Worm (Caenorhabditis elegans) whole organism, L1 larva: Measurements from ENCODE around the gene sao-1.

Source experiments
- Y116A8C.19 ChIP-seq: sonication (generic microtip); optimal IDR thresholded peaks from 2 replicates; lab custom pipeline; 2016; ENCODE audit warnings: missing compliant biosample characterization, missing genetic modification characterization, borderline replicate concordance
- aha-1 ChIP-seq: fragments of 150-350 bp; optimal IDR thresholded peaks from 2 replicates; lab custom pipeline; 2014; ENCODE audit warnings: missing biosample characterization, missing genetic modification characterization
- blmp-1 ChIP-seq: fragments of 150-350 bp; optimal IDR thresholded peaks from 2 replicates; lab custom pipeline; 2014; ENCODE audit warnings: missing biosample characterization, missing genetic modification characterization
- ceh-63 ChIP-seq: fragments of 200-800 bp; sonication (Bioruptor generic); optimal IDR thresholded peaks from 2 replicates; lab custom pipeline; 2018; ENCODE audit warnings: mild to moderate bottlenecking, missing genetic modification characterization, missing compliant biosample characterization
- ceh-82 ChIP-seq, 3 experiments: fragments of 150-350 bp in 1 of 3; sonication (generic microtip) in 2 of 3; optimal IDR thresholded peaks; 2 replicates each; lab custom pipeline; 2014 to 2017; ENCODE audit warnings: missing biosample characterization in 3 of 3, missing genetic modification characterization in 3 of 3
- ceh-88 ChIP-seq: fragments of 200-800 bp; sonication (Bioruptor generic); IDR thresholded peaks from 2 replicates; pipeline ENCODE4 v1.3.6; 2022; ENCODE audit warnings: missing genetic modification characterization, missing compliant biosample characterization
- elt-3 ChIP-seq, 6 experiments: fragments of 150-350 bp in 1 of 6; sonication (generic microtip); optimal IDR thresholded peaks; 2 replicates each; lab custom pipeline; 2017 to 2018; ENCODE audit warnings: missing biosample characterization in 6 of 6, missing genetic modification characterization in 6 of 6, inconsistent platforms in 1 of 6
- fkh-10 ChIP-seq: sonication (generic microtip); optimal IDR thresholded peaks from 2 replicates; lab custom pipeline; 2017; ENCODE audit warnings: missing biosample characterization, missing genetic modification reagents, missing genetic modification characterization
- fkh-4 ChIP-seq: sonication (generic microtip); optimal IDR thresholded peaks from 2 replicates; lab custom pipeline; 2016; ENCODE audit warnings: missing compliant biosample characterization, missing genetic modification characterization, borderline replicate concordance
- fkh-8 ChIP-seq: sonication (generic microtip); optimal IDR thresholded peaks from 2 replicates; lab custom pipeline; 2016; ENCODE audit warnings: mild to moderate bottlenecking, missing genetic modification characterization, missing compliant biosample characterization
- fos-1 ChIP-seq: fragments of 150-350 bp; optimal IDR thresholded peaks from 2 replicates; lab custom pipeline; 2014; ENCODE audit warnings: missing biosample characterization, missing genetic modification characterization
- grh-1 ChIP-seq: fragments of 200-800 bp; sonication (Bioruptor generic); IDR thresholded peaks from 2 replicates; pipeline ENCODE4 v1.3.6; 2022; ENCODE audit warnings: missing genetic modification reagents, missing genetic modification characterization, missing compliant biosample characterization
- hlh-17 ChIP-seq: fragments of 200-800 bp; sonication (Bioruptor generic); optimal IDR thresholded peaks from 2 replicates; lab custom pipeline; 2018; ENCODE audit warnings: missing genetic modification characterization, mild to moderate bottlenecking, missing compliant biosample characterization, moderate library complexity, borderline replicate concordance
- isw-1 ChIP-seq: fragments of 200-800 bp; sonication (Bioruptor generic); IDR thresholded peaks from 2 replicates; pipeline ENCODE4 v1.3.6; 2022; ENCODE audit warnings: missing genetic modification characterization, missing compliant biosample characterization
- lin-15B ChIP-seq: fragments of 150-350 bp; sonication (generic microtip); optimal IDR thresholded peaks from 3 replicates; lab custom pipeline; 2014; ENCODE audit warnings: missing biosample characterization, missing genetic modification characterization
- lin-35 ChIP-seq, 2 experiments: fragments of 150-350 bp; optimal IDR thresholded peaks; 2 replicates each; lab custom pipeline; 2014; ENCODE audit warnings: missing biosample characterization in 2 of 2, missing genetic modification characterization in 2 of 2, missing genetic modification reagents in 2 of 2
- lsy-2 ChIP-seq, 2 experiments: fragments of 150-350 bp; optimal IDR thresholded peaks; 2 replicates each; lab custom pipeline; 2014; ENCODE audit warnings: missing biosample characterization in 2 of 2, missing genetic modification characterization in 2 of 2
- mep-1 ChIP-seq: fragments of 150-350 bp; optimal IDR thresholded peaks from 2 replicates; lab custom pipeline; 2014; ENCODE audit warnings: missing biosample characterization, missing genetic modification characterization
- nhr-11 ChIP-seq: fragments of 150-350 bp; optimal IDR thresholded peaks from 2 replicates; lab custom pipeline; 2014; ENCODE audit warnings: missing biosample characterization, missing genetic modification characterization
- nhr-20 ChIP-seq: sonication (generic microtip); optimal IDR thresholded peaks from 2 replicates; lab custom pipeline; 2016; ENCODE audit warnings: mild to moderate bottlenecking, missing genetic modification characterization, missing compliant biosample characterization
- nhr-237 ChIP-seq: fragments of 150-350 bp; optimal IDR thresholded peaks from 2 replicates; lab custom pipeline; 2014; ENCODE audit warnings: missing biosample characterization, missing genetic modification characterization
- nhr-47 ChIP-seq: sonication (generic microtip); optimal IDR thresholded peaks from 2 replicates; lab custom pipeline; 2016; ENCODE audit warnings: mild to moderate bottlenecking, missing genetic modification characterization, moderate library complexity, missing compliant biosample characterization
- nhr-71 ChIP-seq: sonication (generic microtip); optimal IDR thresholded peaks from 2 replicates; lab custom pipeline; 2016; ENCODE audit warnings: mild to moderate bottlenecking, missing genetic modification characterization, moderate library complexity, missing compliant biosample characterization
- nhr-76 ChIP-seq: sonication (generic microtip); optimal IDR thresholded peaks from 2 replicates; lab custom pipeline; 2017; ENCODE audit warnings: missing biosample characterization, missing genetic modification characterization
- nhr-85 ChIP-seq: sonication (generic microtip); peaks from one replicate; lab custom pipeline; 2016; ENCODE audit warnings: missing genetic modification characterization, inconsistent platforms, missing compliant biosample characterization
- nhr-90 ChIP-seq: sonication (generic microtip); optimal IDR thresholded peaks from 2 replicates; lab custom pipeline; 2016; ENCODE audit warnings: mild to moderate bottlenecking, missing genetic modification characterization, missing compliant biosample characterization; ENCODE audit not compliant: poor library complexity
- pax-3 ChIP-seq: fragments of 200-800 bp; sonication (Bioruptor generic); optimal IDR thresholded peaks from 2 replicates; lab custom pipeline; 2018; ENCODE audit warnings: mild to moderate bottlenecking, missing genetic modification characterization, moderate library complexity, missing compliant biosample characterization
- pqm-1 ChIP-seq: sonication (generic microtip); optimal IDR thresholded peaks from 3 replicates; lab custom pipeline; 2017; ENCODE audit warnings: missing biosample characterization, missing genetic modification characterization
- snpc-4 ChIP-seq: fragments of 150-350 bp; optimal IDR thresholded peaks from 2 replicates; lab custom pipeline; 2014; ENCODE audit warnings: missing biosample characterization, missing genetic modification characterization
- snu-23 ChIP-seq: sonication (generic microtip); optimal IDR thresholded peaks from 2 replicates; lab custom pipeline; 2016; ENCODE audit warnings: missing genetic modification characterization, missing compliant biosample characterization
- unc-130 ChIP-seq: fragments of 150-350 bp; optimal IDR thresholded peaks from 2 replicates; lab custom pipeline; 2017; ENCODE audit warnings: missing biosample characterization, missing genetic modification characterization, inconsistent platforms
- unc-98 ChIP-seq: fragments of 200-800 bp; sonication (Bioruptor generic); IDR thresholded peaks from 2 replicates; pipeline ENCODE4 v1.3.6; 2022; ENCODE audit warnings: missing genetic modification characterization, missing compliant biosample characterization
- zip-4 ChIP-seq: fragments of 200-800 bp; sonication (Bioruptor generic); optimal IDR thresholded peaks from 2 replicates; lab custom pipeline; 2018; ENCODE audit warnings: mild to moderate bottlenecking, missing genetic modification characterization, moderate library complexity, missing compliant biosample characterization
- ztf-11 ChIP-seq, 2 experiments: sonication (generic microtip); optimal IDR thresholded peaks; 2 replicates each; lab custom pipeline; 2016 to 2017; ENCODE audit warnings: missing genetic modification characterization in 2 of 2, missing biosample characterization in 1 of 2, missing compliant biosample characterization in 1 of 2

sao-1 gene

ce11 chrV:13936052-13936451 is 27.7 kb upstream of the sao-1 start:
- TF ChIP-seq nhr-47 (tag; lab: Kevin White, UChicago), result no peak
- no peak for TF ChIP-seq hlh-17
- TF ChIP-seq grh-1 (GFP tag; lab: Robert Waterston, UW), result peak; percentile 63
- TF ChIP-seq nhr-20 (tag; lab: Kevin White, UChicago), result peak; percentile 2
- peak in 1 of 2 experiments; percentile 11 for TF ChIP-seq lin-35 (GFP tag; optimal IDR thresholded peaks at IDR 0.05; lab: Kevin White, UChicago)
- peak; percentile 77 for TF ChIP-seq nhr-85
- TF ChIP-seq nhr-71 (tag; lab: Kevin White, UChicago), result peak; percentile 1
- TF ChIP-seq elt-3 (tag; optimal IDR thresholded peaks at IDR 0.05; lab: Kevin White, UChicago), result peak in 2 of 6 experiments; percentile 25 to 31
- TF ChIP-seq unc-98 (GFP tag; lab: Robert Waterston, UW), result no peak
- peak; percentile 19 for TF ChIP-seq blmp-1 (tag; lab: Kevin White, UChicago)

- TF ChIP-seq nhr-47 (tag; lab: Kevin White, UChicago) (peak; percentile 44), nhr-71 (tag; lab: Kevin White, UChicago) (peak; percentile 48), nhr-11 (tag; lab: Kevin White, UChicago) (peak; percentile 31), nhr-237 (no peak), fkh-4 (no peak), fkh-8 (tag; lab: Kevin White, UChicago) (peak; percentile 45)
Observed at ce11 chrV:13936850-13937249, 26.9 kb upstream of the sao-1 start, which contains the start of gene srw-145. srw-145 (plus strand) TSS chrV:13937150.

- TF ChIP-seq mep-1 (no peak), ceh-63 (GFP tag; lab: Kevin White, UChicago) (no peak), fos-1 (tag; lab: Kevin White, UChicago) (no peak), pqm-1 (tag; lab: Kevin White, UChicago) (no peak), snu-23 (GFP tag; lab: Kevin White, UChicago) (no peak), ceh-82 (tag; optimal IDR thresholded peaks at IDR 0.05; lab: Kevin White, UChicago) (no peak), pax-3 (no peak), snpc-4 (tag; lab: Kevin White, UChicago) (no peak), unc-130 (tag; lab: Kevin White, UChicago) (no peak), aha-1 (tag; lab: Kevin White, UChicago) (no peak), nhr-76 (tag; lab: Kevin White, UChicago) (no peak), lin-15B (tag; lab: Kevin White, UChicago) (no peak), nhr-47 (tag; lab: Kevin White, UChicago) (no peak), nhr-90 (tag; lab: Kevin White, UChicago) (no peak), Y116A8C.19 (tag; lab: Kevin White, UChicago) (no peak), ceh-88 (no peak), isw-1 (GFP tag; lab: Robert Waterston, UW) (no peak), nhr-20 (tag; lab: Kevin White, UChicago) (no peak), lsy-2 (tag; optimal IDR thresholded peaks at IDR 0.05; lab: Kevin White, UChicago) (no peak)
Observed at ce11 chrV:13942082-13942481, 21.6 kb upstream of the sao-1 start, which contains the start of gene dpr-1. dpr-1 (minus strand) TSS chrV:13942182.

ce11 chrV:13946385-13947019 is 17.2 kb upstream of the sao-1 start, which contains the start of the genes srx-10 and clec-226:
srx-10 (minus strand) TSS chrV:13946485.
clec-226 (plus strand) TSS chrV:13946969.
- TF ChIP-seq pax-3 (no peak), zip-4 (no peak), ztf-11 (tag; optimal IDR thresholded peaks at IDR 0.05; lab: Kevin White, UChicago) (no peak), fkh-10 (GFP tag; lab: Kevin White, UChicago) (no peak)
